Fruit fly (Drosophila melanogaster) whole organism, embryonic: ENCODE data around the gene eIF1.

ENCODE experiments used
- CG11695 ChIP-seq: fragments of 200-800 bp; sonication (Bioruptor generic); IDR thresholded peaks from 3 replicates; pipeline ENCODE4 v1.3.6; 2022; ENCODE audit warnings: missing biosample characterization, missing genetic modification characterization
- CG11696 ChIP-seq: fragments of 200-800 bp; sonication (Bioruptor generic); IDR thresholded peaks from 2 replicates; pipeline ENCODE4 v1.3.6; 2022; ENCODE audit warnings: missing biosample characterization, missing genetic modification characterization
- CG12391 ChIP-seq: fragments of 200-800 bp; sonication (Bioruptor generic); optimal IDR thresholded peaks from 3 replicates; lab custom pipeline; 2018; ENCODE audit warnings: missing biosample characterization, mild to moderate bottlenecking, missing genetic modification characterization, moderate library complexity
- CG12769 ChIP-seq: fragments of 200-800 bp; sonication (Bioruptor generic); optimal IDR thresholded peaks from 2 replicates; lab custom pipeline; 2019; ENCODE audit warnings: missing biosample characterization, mild to moderate bottlenecking, missing genetic modification characterization, moderate library complexity
- CG13296 ChIP-seq: fragments of 200-800 bp; sonication (Bioruptor generic); optimal IDR thresholded peaks from 3 replicates; lab custom pipeline; 2018; ENCODE audit warnings: missing biosample characterization, mild to moderate bottlenecking, missing genetic modification characterization
- CG13624 ChIP-seq: fragments of 200-800 bp; sonication (Bioruptor generic); optimal IDR thresholded peaks from 2 replicates; lab custom pipeline; 2016; ENCODE audit warnings: missing biosample characterization, missing genetic modification characterization
- CG17385 ChIP-seq: fragments of 200-800 bp; sonication (Bioruptor generic); optimal IDR thresholded peaks from 3 replicates; lab custom pipeline; 2018; ENCODE audit warnings: missing biosample characterization, mild to moderate bottlenecking, missing genetic modification characterization
- CG18764 ChIP-seq: fragments of 200-800 bp; sonication (Bioruptor generic); optimal IDR thresholded peaks from 3 replicates; lab custom pipeline; 2016; ENCODE audit warnings: missing biosample characterization, missing genetic modification characterization
- CG2202 ChIP-seq: fragments of 200-800 bp; sonication (Bioruptor generic); optimal IDR thresholded peaks from 2 replicates; lab custom pipeline; 2018; ENCODE audit warnings: missing biosample characterization, mild to moderate bottlenecking, missing genetic modification characterization
- CG2712 ChIP-seq: fragments of 200-800 bp; optimal IDR thresholded peaks from 3 replicates; lab custom pipeline; 2019; ENCODE audit warnings: missing biosample characterization, mild to moderate bottlenecking, missing genetic modification characterization, moderate library complexity
- CG3281 ChIP-seq: fragments of 200-800 bp; sonication (Bioruptor generic); optimal IDR thresholded peaks from 3 replicates; lab custom pipeline; 2017; ENCODE audit warnings: missing biosample characterization, mild to moderate bottlenecking, missing genetic modification characterization
- CG34376 ChIP-seq: fragments of 200-800 bp; sonication (Bioruptor generic); optimal IDR thresholded peaks from 2 replicates; lab custom pipeline; 2018; ENCODE audit warnings: missing biosample characterization, mild to moderate bottlenecking, missing genetic modification characterization
- CG4404 ChIP-seq: fragments of 200-800 bp; sonication (Bioruptor generic); IDR thresholded peaks from 2 replicates; pipeline ENCODE4 v1.3.6; 2022; ENCODE audit warnings: missing biosample characterization, missing genetic modification characterization
- CG5245 ChIP-seq: fragments of 200-800 bp; sonication (Bioruptor generic); optimal IDR thresholded peaks from 3 replicates; lab custom pipeline; 2016; ENCODE audit warnings: missing biosample characterization, missing genetic modification characterization
- CG6813 ChIP-seq: fragments of 200-800 bp; sonication (Bioruptor generic); optimal IDR thresholded peaks from 2 replicates; lab custom pipeline; 2017; ENCODE audit warnings: missing biosample characterization, missing genetic modification characterization, mild to moderate bottlenecking, moderate library complexity, missing genetic modification reagents
- CG9609 ChIP-seq: fragments of 200-800 bp; sonication (Bioruptor generic); optimal IDR thresholded peaks from 3 replicates; lab custom pipeline; 2016; ENCODE audit warnings: missing biosample characterization, missing genetic modification characterization
- CG9797 ChIP-seq: fragments of 200-800 bp; sonication (Bioruptor generic); optimal IDR thresholded peaks from 3 replicates; lab custom pipeline; 2018; ENCODE audit warnings: missing biosample characterization, mild to moderate bottlenecking, missing genetic modification characterization
- Camta ChIP-seq: fragments of 200-800 bp; sonication (Bioruptor generic); optimal IDR thresholded peaks from 2 replicates; lab custom pipeline; 2016; ENCODE audit warnings: missing biosample characterization, missing genetic modification characterization
- CkIIα-i1 ChIP-seq: fragments of 200-800 bp; sonication (Bioruptor generic); IDR thresholded peaks from 2 replicates; pipeline ENCODE4 v1.3.6; 2022; ENCODE audit warnings: missing biosample characterization, missing genetic modification characterization
- D ChIP-seq, 2 experiments: fragments of 200-800 bp in 1 of 2; fragments of >200 bp in 1 of 2; sonication (Bioruptor generic) in 1 of 2; optimal IDR thresholded peaks; 2 replicates in 1 of 2; 3 replicates in 1 of 2; lab custom pipeline; 2017; ENCODE audit warnings: mild to moderate bottlenecking in 1 of 2, missing biosample characterization in 1 of 2, missing genetic modification characterization in 1 of 2, missing genetic modification reagents in 1 of 2
- Dp ChIP-seq: fragments of 200-800 bp; sonication (Bioruptor generic); optimal IDR thresholded peaks from 2 replicates; lab custom pipeline; 2018; ENCODE audit warnings: missing biosample characterization, mild to moderate bottlenecking, missing genetic modification characterization, moderate library complexity
- Elba2 ChIP-seq: fragments of 200-800 bp; sonication (Bioruptor generic); optimal IDR thresholded peaks from 3 replicates; lab custom pipeline; 2016; ENCODE audit warnings: missing biosample characterization, missing genetic modification characterization
- HLH4C ChIP-seq: fragments of 200-800 bp; sonication (Bioruptor generic); IDR thresholded peaks from 3 replicates; pipeline ENCODE4 v1.3.6; 2022; ENCODE audit warnings: missing biosample characterization, missing genetic modification characterization; ENCODE audit not compliant: partially characterized antibody
- Lpt ChIP-seq: fragments of >200 bp; optimal IDR thresholded peaks from 2 replicates; lab custom pipeline; 2018; ENCODE audit warnings: missing biosample characterization, missing genetic modification characterization
- MTF-1 ChIP-seq: fragments of 200-800 bp; sonication (Bioruptor generic); optimal IDR thresholded peaks from 2 replicates; lab custom pipeline; 2018; ENCODE audit warnings: missing biosample characterization, mild to moderate bottlenecking, missing genetic modification characterization, borderline replicate concordance
- Mes4 ChIP-seq: fragments of 200-800 bp; sonication (Bioruptor generic); optimal IDR thresholded peaks from 2 replicates; lab custom pipeline; 2016; ENCODE audit warnings: missing biosample characterization, missing genetic modification characterization
- Myb ChIP-seq: fragments of 200-800 bp; sonication (Bioruptor generic); optimal IDR thresholded peaks from 2 replicates; lab custom pipeline; 2016; ENCODE audit warnings: missing biosample characterization, missing genetic modification characterization
- Nf-YA ChIP-seq: fragments of 200-800 bp; sonication (Bioruptor generic); IDR thresholded peaks from 2 replicates; pipeline ENCODE4 v1.3.6; 2022; ENCODE audit warnings: missing biosample characterization, missing genetic modification characterization
- Sox102F ChIP-seq: fragments of 200-800 bp; sonication (Bioruptor generic); optimal IDR thresholded peaks from 2 replicates; lab custom pipeline; 2018; ENCODE audit warnings: missing biosample characterization, mild to moderate bottlenecking, missing genetic modification characterization, moderate library complexity
- YL-1 ChIP-seq: fragments of 200-800 bp; sonication (Bioruptor generic); optimal IDR thresholded peaks from 3 replicates; lab custom pipeline; 2017; ENCODE audit warnings: missing biosample characterization, mild to moderate bottlenecking, missing genetic modification characterization
- ab ChIP-seq: fragments of 200-800 bp; sonication (Bioruptor generic); optimal IDR thresholded peaks from 2 replicates; lab custom pipeline; 2016; ENCODE audit warnings: missing biosample characterization, missing genetic modification characterization
- al ChIP-seq: fragments of 200-800 bp; sonication (Bioruptor generic); IDR thresholded peaks from 2 replicates; pipeline ENCODE4 v1.3.6; 2022; ENCODE audit warnings: missing biosample characterization, missing genetic modification characterization
- br ChIP-seq: fragments of >200 bp; optimal IDR thresholded peaks from 2 replicates; lab custom pipeline; 2017
- btn ChIP-seq: fragments of 200-800 bp; sonication (Bioruptor generic); optimal IDR thresholded peaks from 2 replicates; lab custom pipeline; 2016; ENCODE audit warnings: missing biosample characterization, missing genetic modification characterization
- chn ChIP-seq: fragments of 200-800 bp; sonication (Bioruptor generic); optimal IDR thresholded peaks from 2 replicates; lab custom pipeline; 2016; ENCODE audit warnings: missing biosample characterization, missing genetic modification characterization
- crc ChIP-seq: fragments of 200-800 bp; sonication (Bioruptor generic); optimal IDR thresholded peaks from 2 replicates; lab custom pipeline; 2016; ENCODE audit warnings: missing biosample characterization, missing genetic modification characterization
- dan ChIP-seq: fragments of 200-800 bp; sonication (Bioruptor generic); IDR thresholded peaks from 2 replicates; pipeline ENCODE4 v1.3.6; 2022; ENCODE audit warnings: missing biosample characterization, missing genetic modification characterization
- danr ChIP-seq: fragments of 200-800 bp; sonication (Bioruptor generic); IDR thresholded peaks from 2 replicates; pipeline ENCODE4 v1.3.6; 2022; ENCODE audit warnings: missing biosample characterization, missing genetic modification characterization
- dati ChIP-seq: fragments of 200-800 bp; sonication (Bioruptor generic); IDR thresholded peaks from 2 replicates; pipeline ENCODE4 v1.3.6; 2022; ENCODE audit warnings: missing biosample characterization, missing genetic modification characterization
- dmrt11E ChIP-seq: fragments of 200-800 bp; sonication (Bioruptor generic); optimal IDR thresholded peaks from 3 replicates; lab custom pipeline; 2018; ENCODE audit warnings: missing biosample characterization, mild to moderate bottlenecking, missing genetic modification characterization, moderate library complexity
- gt ChIP-seq: fragments of 200-800 bp; sonication (Bioruptor generic); IDR thresholded peaks from 2 replicates; pipeline ENCODE4 v1.3.6; 2022; ENCODE audit warnings: missing biosample characterization, missing genetic modification characterization
- hb ChIP-seq: fragments of 200-800 bp; sonication (Bioruptor generic); IDR thresholded peaks from 3 replicates; pipeline ENCODE4 v1.3.6; 2022; ENCODE audit warnings: missing biosample characterization, missing genetic modification characterization; ENCODE audit not compliant: partially characterized antibody
- her ChIP-seq: fragments of 200-800 bp; sonication (Bioruptor generic); optimal IDR thresholded peaks from 2 replicates; lab custom pipeline; 2016; ENCODE audit warnings: missing biosample characterization, missing genetic modification characterization
- knrl ChIP-seq: fragments of 200-800 bp; sonication (Bioruptor generic); IDR thresholded peaks from 3 replicates; pipeline ENCODE4 v1.3.6; 2022; ENCODE audit warnings: missing biosample characterization, missing genetic modification characterization; ENCODE audit not compliant: partially characterized antibody
- nerfin-1 ChIP-seq: fragments of 200-800 bp; sonication (Bioruptor generic); optimal IDR thresholded peaks from 3 replicates; lab custom pipeline; 2019; ENCODE audit warnings: missing biosample characterization, mild to moderate bottlenecking, missing genetic modification characterization, moderate library complexity
- ranshi ChIP-seq: fragments of 200-800 bp; sonication (Bioruptor generic); IDR thresholded peaks from 2 replicates; pipeline ENCODE4 v1.3.6; 2022; ENCODE audit warnings: missing biosample characterization, missing genetic modification characterization
- ro ChIP-seq: fragments of 200-800 bp; sonication (Bioruptor generic); IDR thresholded peaks from 2 replicates; pipeline ENCODE4 v1.3.6; 2022; ENCODE audit warnings: missing biosample characterization, missing genetic modification characterization
- slbo ChIP-seq: fragments of 200-800 bp; sonication (Bioruptor generic); IDR thresholded peaks from 2 replicates; pipeline ENCODE4 v1.3.6; 2022; ENCODE audit warnings: missing biosample characterization, missing genetic modification characterization
- tin ChIP-seq: fragments of 200-800 bp; sonication (Bioruptor generic); optimal IDR thresholded peaks from 3 replicates; lab custom pipeline; 2016; ENCODE audit warnings: missing biosample characterization, missing genetic modification characterization
- zfh1 ChIP-seq: fragments of 200-800 bp; sonication (Bioruptor generic); IDR thresholded peaks from 3 replicates; pipeline ENCODE4 v1.3.6; 2022; ENCODE audit warnings: missing biosample characterization, missing genetic modification characterization

The eIF1 gene

dm6 chr3L:3178530-3179096 is 44.5 kb upstream of the eIF1 start, which contains the start of the genes MnM and Girdin (continued):
- TF ChIP-seq MTF-1 (GFP tag; lab: Kevin White, UChicago), result no peak
- TF ChIP-seq CG2712 (tag; lab: Kevin White, UChicago), result peak; percentile 55
- TF ChIP-seq CG34376 (GFP tag; lab: Kevin White, UChicago), result peak; percentile 58
- TF ChIP-seq Elba2, result no peak
- no peak for TF ChIP-seq ro (GFP tag; lab: Robert Waterston, UW)
- TF ChIP-seq CG13296 (GFP tag; lab: Kevin White, UChicago), result no peak
- no peak for TF ChIP-seq dan (GFP tag; lab: Robert Waterston, UW)
- peak; percentile 88 for TF ChIP-seq knrl
- peak; percentile 69 for TF ChIP-seq tin (GFP tag; lab: Kevin White, UChicago)
- TF ChIP-seq CG11695 (GFP tag; lab: Robert Waterston, UW), result no peak
- no peak for TF ChIP-seq Sox102F
- peak; percentile 83 for TF ChIP-seq slbo (GFP tag; lab: Robert Waterston, UW)
- TF ChIP-seq crc (GFP tag; lab: Kevin White, UChicago), result peak; percentile 0
- peak; percentile 89 for TF ChIP-seq Myb (GFP tag; lab: Kevin White, UChicago)
- no peak for TF ChIP-seq gt (GFP tag; lab: Robert Waterston, UW)
- no peak for TF ChIP-seq CG11696 (GFP tag; lab: Robert Waterston, UW)
- peak; percentile 91 for TF ChIP-seq D (optimal IDR thresholded peaks at IDR 0.05; lab: Kevin White, UChicago)
- no peak for TF ChIP-seq D (GFP tag; optimal IDR thresholded peaks at IDR 0.05; lab: Kevin White, UChicago)
- peak; percentile 84 for TF ChIP-seq Dp
- TF ChIP-seq br (lab: Kevin White, UChicago), result no peak
- TF ChIP-seq chn (GFP tag; lab: Kevin White, UChicago), result peak; percentile 78
- TF ChIP-seq CG17385 (GFP tag; lab: Kevin White, UChicago), result no peak
- peak; percentile 50 for TF ChIP-seq CG9797 (GFP tag; lab: Kevin White, UChicago)
- TF ChIP-seq ranshi (GFP tag; lab: Robert Waterston, UW), result peak; percentile 54; the same call in 1 of the 2 replicates
- no peak for TF ChIP-seq dati (GFP tag; lab: Robert Waterston, UW)
- TF ChIP-seq CG2202 (tag; lab: Kevin White, UChicago), result no peak
- TF ChIP-seq CkIIα-i1 (GFP tag; lab: Robert Waterston, UW), result no peak
- peak; percentile 6 for TF ChIP-seq nerfin-1
- TF ChIP-seq HLH4C (GFP tag; lab: Robert Waterston, UW), result peak; percentile 88
- TF ChIP-seq CG4404, result peak; percentile 28; the same call in 1 of the 2 replicates
- no peak for TF ChIP-seq CG3281
- peak; percentile 55 for TF ChIP-seq CG5245 (GFP tag; lab: Kevin White, UChicago)
- peak; percentile 45 for TF ChIP-seq ab
- peak; percentile 75 for TF ChIP-seq her (GFP tag; lab: Kevin White, UChicago)
- peak; percentile 32 for TF ChIP-seq CG18764 (GFP tag; lab: Kevin White, UChicago)
- peak; percentile 50 for TF ChIP-seq Mes4
- TF ChIP-seq CG6813, result no peak
- TF ChIP-seq danr, result no peak
- TF ChIP-seq dmrt11E (tag; lab: Kevin White, UChicago), result peak; percentile 38
- TF ChIP-seq CG12391, result peak; percentile 75
- peak; percentile 76; the same call in 2 of the 3 replicates for TF ChIP-seq hb (GFP tag; lab: Robert Waterston, UW)
- no peak for TF ChIP-seq Nf-YA
- peak; percentile 80 for TF ChIP-seq CG13624 (GFP tag; lab: Kevin White, UChicago)
- no peak for TF ChIP-seq Lpt (GFP tag; lab: Kevin White, UChicago)
- TF ChIP-seq al (GFP tag; lab: Robert Waterston, UW), result peak; percentile 44; the same call in 1 of the 2 replicates
- peak; percentile 39 for TF ChIP-seq Camta (GFP tag; lab: Kevin White, UChicago)
- peak; percentile 16; the same call in 1 of the 3 replicates for TF ChIP-seq zfh1
- peak; percentile 79 for TF ChIP-seq CG9609
- TF ChIP-seq CG12769 (tag; lab: Kevin White, UChicago), result peak; percentile 80
- peak; percentile 19 for TF ChIP-seq YL-1 (GFP tag; lab: Kevin White, UChicago)
- TF ChIP-seq btn (GFP tag; lab: Kevin White, UChicago), result peak; percentile 52
